Fruit fly (Drosophila melanogaster) whole organism, embryonic: ENCODE data around the gene CG16957.
A peak's percentile ranks its signal among the peaks of the same experiment; 100 is the strongest.

Source experiments
- Bgb ChIP-seq: fragments of 200-800 bp; sonication (Bioruptor generic); IDR thresholded peaks from 2 replicates; pipeline ENCODE4 v1.3.6; 2022; ENCODE audit warnings: missing biosample characterization, missing genetic modification characterization; ENCODE audit not compliant: partially characterized antibody
- Blimp-1 ChIP-seq: fragments of 200-800 bp; sonication (Bioruptor generic); optimal IDR thresholded peaks from 3 replicates; lab custom pipeline; 2018; ENCODE audit warnings: missing biosample characterization, missing genetic modification characterization, mild to moderate bottlenecking, moderate library complexity, missing genetic modification reagents
- CG10267 ChIP-seq: fragments of 200-800 bp; sonication (Bioruptor generic); optimal IDR thresholded peaks from 2 replicates; lab custom pipeline; 2018; ENCODE audit warnings: missing biosample characterization, mild to moderate bottlenecking, missing genetic modification characterization, moderate library complexity
- CG10431 ChIP-seq: fragments of 200-800 bp; sonication (Bioruptor generic); optimal IDR thresholded peaks from 3 replicates; lab custom pipeline; 2018; ENCODE audit warnings: missing biosample characterization, mild to moderate bottlenecking, missing genetic modification characterization
- CG10565 ChIP-seq: fragments of 200-800 bp; sonication (Bioruptor generic); optimal IDR thresholded peaks from 3 replicates; lab custom pipeline; 2016; ENCODE audit warnings: missing biosample characterization, mild to moderate bottlenecking, missing genetic modification characterization
- CG11085 ChIP-seq: fragments of 200-800 bp; sonication (Bioruptor generic); IDR thresholded peaks from 2 replicates; pipeline ENCODE4 v1.3.6; 2022; ENCODE audit warnings: missing biosample characterization, missing genetic modification characterization
- CG11504 ChIP-seq: fragments of 200-800 bp; sonication (Bioruptor generic); optimal IDR thresholded peaks from 3 replicates; lab custom pipeline; 2019; ENCODE audit warnings: missing biosample characterization, mild to moderate bottlenecking, missing genetic modification characterization, moderate library complexity
- CG14441 ChIP-seq: fragments of 200-800 bp; sonication (Bioruptor generic); IDR thresholded peaks from 2 replicates; pipeline ENCODE4 v1.3.6; 2022; ENCODE audit warnings: missing biosample characterization, missing genetic modification characterization
- CG15269 ChIP-seq: fragments of 200-800 bp; sonication (Bioruptor generic); optimal IDR thresholded peaks from 2 replicates; lab custom pipeline; 2018; ENCODE audit warnings: missing biosample characterization, mild to moderate bottlenecking, missing genetic modification characterization, moderate library complexity
- CG15601 ChIP-seq: fragments of 200-800 bp; sonication (Bioruptor generic); optimal IDR thresholded peaks from 3 replicates; lab custom pipeline; 2019; ENCODE audit warnings: missing biosample characterization, mild to moderate bottlenecking, missing genetic modification characterization, moderate library complexity
- CG1647 ChIP-seq: fragments of 200-800 bp; sonication (Bioruptor generic); optimal IDR thresholded peaks from 3 replicates; lab custom pipeline; 2016; ENCODE audit warnings: missing biosample characterization, missing genetic modification characterization
- CG16779 ChIP-seq: fragments of 200-800 bp; sonication (Bioruptor generic); IDR thresholded peaks from 2 replicates; pipeline ENCODE4 v1.3.6; 2022; ENCODE audit warnings: missing biosample characterization, missing genetic modification characterization
- CG17612 ChIP-seq: fragments of 200-800 bp; sonication (Bioruptor generic); IDR thresholded peaks from 2 replicates; pipeline ENCODE4 v1.3.6; 2022; ENCODE audit warnings: missing biosample characterization, missing genetic modification characterization
- CG1792 ChIP-seq: fragments of 200-800 bp; sonication (Bioruptor generic); optimal IDR thresholded peaks from 2 replicates; lab custom pipeline; 2016; ENCODE audit warnings: missing biosample characterization, missing genetic modification characterization
- CG18476 ChIP-seq: fragments of 200-800 bp; sonication (Bioruptor generic); optimal IDR thresholded peaks from 2 replicates; lab custom pipeline; 2016; ENCODE audit warnings: missing biosample characterization, mild to moderate bottlenecking, missing genetic modification characterization
- CG2889 ChIP-seq: fragments of 200-800 bp; sonication (Bioruptor generic); IDR thresholded peaks from 3 replicates; pipeline ENCODE4 v1.3.6; 2022; ENCODE audit warnings: missing biosample characterization, missing genetic modification characterization
- CG3065 ChIP-seq: fragments of 200-800 bp; sonication (Bioruptor generic); optimal IDR thresholded peaks from 2 replicates; lab custom pipeline; 2016; ENCODE audit warnings: missing biosample characterization, missing genetic modification characterization
- CG33213 ChIP-seq: fragments of 200-800 bp; sonication (Bioruptor generic); optimal IDR thresholded peaks from 3 replicates; lab custom pipeline; 2016; ENCODE audit warnings: missing biosample characterization, missing genetic modification characterization
- CG42726 ChIP-seq: fragments of 200-800 bp; sonication (Bioruptor generic); IDR thresholded peaks from 2 replicates; pipeline ENCODE4 v1.3.6; 2022; ENCODE audit warnings: missing biosample characterization, missing genetic modification characterization; ENCODE audit not compliant: partially characterized antibody
- CG6689 ChIP-seq: fragments of 200-800 bp; sonication (Bioruptor generic); IDR thresholded peaks from 2 replicates; pipeline ENCODE4 v1.3.6; 2022; ENCODE audit warnings: missing biosample characterization, missing genetic modification characterization
- CG8359 ChIP-seq: fragments of 200-800 bp; sonication (Bioruptor generic); optimal IDR thresholded peaks from 2 replicates; lab custom pipeline; 2017; ENCODE audit warnings: missing biosample characterization, mild to moderate bottlenecking, missing genetic modification characterization, borderline replicate concordance
- CG9609 ChIP-seq: fragments of 200-800 bp; sonication (Bioruptor generic); optimal IDR thresholded peaks from 3 replicates; lab custom pipeline; 2016; ENCODE audit warnings: missing biosample characterization, missing genetic modification characterization
- CG9932 ChIP-seq: fragments of 200-800 bp; sonication (Bioruptor generic); IDR thresholded peaks from 2 replicates; pipeline ENCODE4 v1.3.6; 2022; ENCODE audit warnings: missing biosample characterization, missing genetic modification characterization
- CHES-1-like ChIP-seq: fragments of 200-800 bp; sonication (Bioruptor generic); optimal IDR thresholded peaks from 2 replicates; lab custom pipeline; 2016; ENCODE audit warnings: missing biosample characterization, missing genetic modification characterization
- Drgx ChIP-seq: fragments of 200-800 bp; sonication (Bioruptor generic); IDR thresholded peaks from 2 replicates; pipeline ENCODE4 v1.3.6; 2022; ENCODE audit warnings: missing biosample characterization, missing genetic modification characterization
- Fer1 ChIP-seq: fragments of 200-800 bp; sonication (Bioruptor generic); optimal IDR thresholded peaks from 2 replicates; lab custom pipeline; 2017; ENCODE audit warnings: missing biosample characterization, mild to moderate bottlenecking, missing genetic modification characterization
- HLHmδ ChIP-seq: fragments of 200-800 bp; sonication (Bioruptor generic); optimal IDR thresholded peaks from 2 replicates; lab custom pipeline; 2018; ENCODE audit warnings: missing biosample characterization, mild to moderate bottlenecking, missing genetic modification characterization, moderate library complexity
- Hr3 ChIP-seq: fragments of 200-800 bp; sonication (Bioruptor generic); optimal IDR thresholded peaks from 3 replicates; lab custom pipeline; 2016; ENCODE audit warnings: missing biosample characterization, missing genetic modification characterization
- MESR4 ChIP-seq: fragments of 200-800 bp; sonication (Bioruptor generic); optimal IDR thresholded peaks from 2 replicates; lab custom pipeline; 2018; ENCODE audit warnings: missing biosample characterization, mild to moderate bottlenecking, missing genetic modification characterization, moderate library complexity
- Mad ChIP-seq: fragments of 200-800 bp; sonication (Bioruptor generic); optimal IDR thresholded peaks from 2 replicates; lab custom pipeline; 2016; ENCODE audit warnings: missing biosample characterization, missing genetic modification characterization
- Myb ChIP-seq: fragments of 200-800 bp; sonication (Bioruptor generic); optimal IDR thresholded peaks from 2 replicates; lab custom pipeline; 2016; ENCODE audit warnings: missing biosample characterization, missing genetic modification characterization
- PHDP ChIP-seq: fragments of 200-800 bp; sonication (Bioruptor generic); optimal IDR thresholded peaks from 3 replicates; lab custom pipeline; 2018; ENCODE audit warnings: missing biosample characterization, mild to moderate bottlenecking, missing genetic modification characterization, moderate library complexity
- Poxn ChIP-seq: fragments of 200-800 bp; sonication (Bioruptor generic); IDR thresholded peaks from 2 replicates; pipeline ENCODE4 v1.3.6; 2022; ENCODE audit warnings: missing biosample characterization, missing genetic modification characterization
- Vsx1 ChIP-seq: fragments of 200-800 bp; sonication (Bioruptor generic); optimal IDR thresholded peaks from 2 replicates; lab custom pipeline; 2017; ENCODE audit warnings: missing biosample characterization, mild to moderate bottlenecking, missing genetic modification characterization, missing genetic modification reagents
- ara ChIP-seq: fragments of 200-800 bp; sonication (Bioruptor generic); IDR thresholded peaks from 2 replicates; pipeline ENCODE4 v1.3.6; 2022; ENCODE audit warnings: missing biosample characterization, missing genetic modification characterization
- ato ChIP-seq: fragments of 200-800 bp; sonication (Bioruptor generic); IDR thresholded peaks from 2 replicates; pipeline ENCODE4 v1.3.6; 2022; ENCODE audit warnings: missing biosample characterization, missing genetic modification characterization; ENCODE audit not compliant: partially characterized antibody
- bab2 ChIP-seq: fragments of 200-800 bp; sonication (Bioruptor generic); optimal IDR thresholded peaks from 2 replicates; lab custom pipeline; 2016; ENCODE audit warnings: missing biosample characterization, missing genetic modification characterization
- crc ChIP-seq: fragments of 200-800 bp; sonication (Bioruptor generic); optimal IDR thresholded peaks from 2 replicates; lab custom pipeline; 2016; ENCODE audit warnings: missing biosample characterization, missing genetic modification characterization
- dati ChIP-seq: fragments of 200-800 bp; sonication (Bioruptor generic); IDR thresholded peaks from 2 replicates; pipeline ENCODE4 v1.3.6; 2022; ENCODE audit warnings: missing biosample characterization, missing genetic modification characterization
- esg ChIP-seq: fragments of 200-800 bp; sonication (Bioruptor generic); conservative IDR thresholded peaks from 2 replicates; pipeline ENCODE4 v1.3.6; 2022; ENCODE audit warnings: missing biosample characterization, missing genetic modification characterization
- gsb-n ChIP-seq: fragments of 200-800 bp; sonication (Bioruptor generic); optimal IDR thresholded peaks from 3 replicates; lab custom pipeline; 2018; ENCODE audit warnings: missing biosample characterization, mild to moderate bottlenecking, missing genetic modification characterization
- hth ChIP-seq: fragments of >200 bp; optimal IDR thresholded peaks from 2 replicates; lab custom pipeline; 2017; ENCODE audit warnings: inconsistent platforms
- oc ChIP-seq: fragments of 200-800 bp; sonication (Bioruptor generic); optimal IDR thresholded peaks from 2 replicates; lab custom pipeline; 2018; ENCODE audit warnings: missing biosample characterization, mild to moderate bottlenecking, missing genetic modification characterization, moderate library complexity
- pfk ChIP-seq: fragments of 200-800 bp; sonication (Bioruptor generic); optimal IDR thresholded peaks from 2 replicates; lab custom pipeline; 2018; ENCODE audit warnings: missing biosample characterization, mild to moderate bottlenecking, missing genetic modification characterization, moderate library complexity
- pzg ChIP-seq: fragments of 200-800 bp; sonication (Bioruptor generic); optimal IDR thresholded peaks from 3 replicates; lab custom pipeline; 2018; ENCODE audit warnings: missing biosample characterization, mild to moderate bottlenecking, missing genetic modification characterization, moderate library complexity
- sqz ChIP-seq: fragments of 200-800 bp; sonication (Bioruptor generic); optimal IDR thresholded peaks from 3 replicates; lab custom pipeline; 2018; ENCODE audit warnings: missing biosample characterization, mild to moderate bottlenecking, missing genetic modification characterization
- ssp ChIP-seq: fragments of 200-800 bp; sonication (Bioruptor generic); IDR thresholded peaks from 2 replicates; pipeline ENCODE4 v1.3.6; 2022; ENCODE audit warnings: missing biosample characterization, missing genetic modification characterization
- tx ChIP-seq: fragments of 200-800 bp; sonication (Bioruptor generic); optimal IDR thresholded peaks from 2 replicates; lab custom pipeline; 2016; ENCODE audit warnings: missing biosample characterization, missing genetic modification characterization
- wek ChIP-seq: fragments of 200-800 bp; sonication (Bioruptor generic); optimal IDR thresholded peaks from 3 replicates; lab custom pipeline; 2018; ENCODE audit warnings: missing biosample characterization, mild to moderate bottlenecking, missing genetic modification characterization, moderate library complexity
- wor ChIP-seq: fragments of 200-800 bp; sonication (Bioruptor generic); IDR thresholded peaks from 2 replicates; pipeline ENCODE4 v1.3.6; 2022; ENCODE audit warnings: missing biosample characterization, missing genetic modification characterization

The CG16957 gene

dm6 chr2L:13445249-13445846, 49.4 kb upstream of the CG16957 start, which contains the start of gene Hacd2 (continued):
- peak; percentile 43; the same call in 1 of the 2 replicates for TF ChIP-seq CG9932
- TF ChIP-seq Mad (GFP tag; lab: Kevin White, UChicago), result peak; percentile 25
- TF ChIP-seq dati, result no peak
- TF ChIP-seq CG10565 (GFP tag; lab: Kevin White, UChicago), result no peak
- no peak for TF ChIP-seq CG11504 (tag; lab: Kevin White, UChicago)
- TF ChIP-seq CG9609 (GFP tag; lab: Kevin White, UChicago), result peak; percentile 11
- TF ChIP-seq CG16779 (GFP tag; lab: Robert Waterston, UW), result no peak
- no peak for TF ChIP-seq wor (GFP tag; lab: Robert Waterston, UW)
- TF ChIP-seq Drgx, result no peak
- TF ChIP-seq Hr3, result no peak
- TF ChIP-seq wek (GFP tag; lab: Kevin White, UChicago), result no peak
- TF ChIP-seq ssp (GFP tag; lab: Robert Waterston, UW), result 0 out of 2 replicates have a peak, but pooled peaks have one; percentile 10
- TF ChIP-seq CG2889 (GFP tag; lab: Robert Waterston, UW), result no peak
- TF ChIP-seq Myb (GFP tag; lab: Kevin White, UChicago), result peak; percentile 100
- TF ChIP-seq CG15269 (tag; lab: Kevin White, UChicago), result no peak
- TF ChIP-seq ato, result peak; percentile 37; the same call in 1 of the 2 replicates
- no peak for TF ChIP-seq Blimp-1 (GFP tag; lab: Kevin White, UChicago)
- no peak for TF ChIP-seq CG18476 (GFP tag; lab: Kevin White, UChicago)
- no peak for TF ChIP-seq CG6689 (GFP tag; lab: Robert Waterston, UW)
- peak; percentile 71 for TF ChIP-seq CG33213
- peak; percentile 27 for TF ChIP-seq Fer1
- no peak for TF ChIP-seq Poxn (GFP tag; lab: Robert Waterston, UW)
- peak; percentile 45 for TF ChIP-seq CG1647
- TF ChIP-seq PHDP (tag; lab: Kevin White, UChicago), result peak; percentile 19
- no peak for TF ChIP-seq CG17612 (GFP tag; lab: Robert Waterston, UW)
- peak; percentile 40; the same call in 1 of the 2 replicates for TF ChIP-seq Bgb (GFP tag; lab: Robert Waterston, UW)
- no peak for TF ChIP-seq bab2 (GFP tag; lab: Kevin White, UChicago)
- TF ChIP-seq CG10431 (GFP tag; lab: Kevin White, UChicago), result no peak
- no peak for TF ChIP-seq Vsx1 (GFP tag; lab: Kevin White, UChicago)
- TF ChIP-seq esg (GFP tag; lab: Robert Waterston, UW), result no peak
- TF ChIP-seq CG42726 (GFP tag; lab: Robert Waterston, UW), result no peak; the same call in 1 of the 2 replicates
- TF ChIP-seq tx (GFP tag; lab: Kevin White, UChicago), result no peak
- TF ChIP-seq CG15601, result no peak
- no peak for TF ChIP-seq crc (GFP tag; lab: Kevin White, UChicago)
- no peak for TF ChIP-seq gsb-n (tag; lab: Kevin White, UChicago)
- TF ChIP-seq sqz (GFP tag; lab: Kevin White, UChicago), result no peak
- no peak for TF ChIP-seq CG14441
- no peak for TF ChIP-seq CG11085 (GFP tag; lab: Robert Waterston, UW)
- peak; percentile 94 for TF ChIP-seq CG10267 (tag; lab: Kevin White, UChicago)
- no peak for TF ChIP-seq pfk (GFP tag; lab: Kevin White, UChicago)
- TF ChIP-seq oc, result no peak
- TF ChIP-seq hth (lab: Kevin White, UChicago), result no peak
- TF ChIP-seq pzg (GFP tag; lab: Kevin White, UChicago), result peak; percentile 95
- TF ChIP-seq CHES-1-like, result peak; percentile 55
- TF ChIP-seq CG1792, result peak; percentile 28
- no peak for TF ChIP-seq HLHmδ (GFP tag; lab: Kevin White, UChicago)
- TF ChIP-seq MESR4 (GFP tag; lab: Kevin White, UChicago), result peak; percentile 51
- TF ChIP-seq CG3065 (GFP tag; lab: Kevin White, UChicago), result no peak
- no peak for TF ChIP-seq CG8359 (GFP tag; lab: Kevin White, UChicago)
- no peak for TF ChIP-seq ara (GFP tag; lab: Robert Waterston, UW)
